Worm (Caenorhabditis elegans) whole organism, young adult: ENCODE results near the gene C05C9.3.

Source experiments
- D2030.7 ChIP-seq: fragments of 200-800 bp; sonication (Bioruptor generic); IDR thresholded peaks from 2 replicates; pipeline ENCODE4 v1.3.6; 2022; ENCODE audit warnings: missing genetic modification reagents, missing genetic modification characterization, missing compliant biosample characterization
- hmg-1.2 ChIP-seq: fragments of 200-800 bp; sonication (Bioruptor generic); IDR thresholded peaks from 2 replicates; pipeline ENCODE4 v1.3.6; 2022; ENCODE audit warnings: missing genetic modification reagents, missing genetic modification characterization, missing compliant biosample characterization
- pha-4 ChIP-seq: fragments of 150-350 bp; sonication (generic microtip); optimal IDR thresholded peaks from 2 replicates; lab custom pipeline; 2014; ENCODE audit warnings: missing biosample characterization, missing genetic modification reagents, missing genetic modification characterization

DNA sequence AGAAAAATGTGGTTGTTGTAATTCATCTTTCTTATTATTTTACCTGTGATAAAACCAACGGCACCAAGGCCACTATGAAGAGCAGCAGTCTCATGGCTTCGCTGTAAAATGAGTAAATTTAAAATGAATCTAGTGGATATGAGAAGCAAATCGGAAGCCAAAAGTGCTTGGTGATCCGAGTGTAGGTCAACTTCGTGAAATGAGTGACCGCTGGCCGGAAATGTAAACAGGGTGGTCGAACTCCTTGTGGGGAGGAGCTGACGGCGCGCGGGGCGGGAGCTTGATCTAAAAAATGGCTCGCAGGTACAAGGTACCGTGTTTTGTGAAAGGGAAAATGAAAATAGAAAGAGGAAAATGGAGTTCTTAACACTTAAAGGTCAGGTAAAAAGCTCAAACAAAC lies 44.1 kb upstream of the C05C9.3 start, which contains the start of gene C34F6.1:
- TF ChIP-seq pha-4 (tag; lab: Kevin White, UChicago) (no peak), hmg-1.2 (GFP tag; lab: Robert Waterston, UW) (no peak), D2030.7 (GFP tag; lab: Robert Waterston, UW) (no peak)
